Fruit fly (Drosophila melanogaster) whole organism, prepupa: ENCODE results near the gene CG15403.

Source experiments
- Gug ChIP-seq: fragments of 200-800 bp; sonication (Bioruptor generic); IDR thresholded peaks from 2 replicates; pipeline ENCODE4 v1.3.6; 2022; ENCODE audit warnings: missing biosample characterization, missing genetic modification characterization
- Sox15 ChIP-seq: fragments of 200-800 bp; sonication (Bioruptor generic); optimal IDR thresholded peaks from 3 replicates; lab custom pipeline; 2016; ENCODE audit warnings: missing biosample characterization, missing genetic modification characterization
- acj6 ChIP-seq: fragments of 200-800 bp; sonication (Bioruptor generic); optimal IDR thresholded peaks from 3 replicates; lab custom pipeline; 2016; ENCODE audit warnings: missing biosample characterization, missing genetic modification characterization
- dac ChIP-seq: fragments of 200-800 bp; sonication (Bioruptor generic); optimal IDR thresholded peaks from 2 replicates; lab custom pipeline; 2017; ENCODE audit warnings: missing biosample characterization, mild to moderate bottlenecking, missing genetic modification characterization
- dsx ChIP-seq: fragments of 200-800 bp; optimal IDR thresholded peaks from 3 replicates; lab custom pipeline; 2019; ENCODE audit warnings: missing biosample characterization, mild to moderate bottlenecking, missing genetic modification characterization, moderate library complexity; ENCODE audit not compliant: poor library complexity, severe bottlenecking
- pdm3 ChIP-seq: fragments of 200-800 bp; sonication (Bioruptor generic); optimal IDR thresholded peaks from 3 replicates; lab custom pipeline; 2016; ENCODE audit warnings: missing biosample characterization, missing genetic modification characterization
- svp ChIP-seq: fragments of 200-800 bp; sonication (Bioruptor generic); peaks from one replicate; lab custom pipeline; 2016; ENCODE audit warnings: missing biosample characterization, missing genetic modification characterization

DNA sequence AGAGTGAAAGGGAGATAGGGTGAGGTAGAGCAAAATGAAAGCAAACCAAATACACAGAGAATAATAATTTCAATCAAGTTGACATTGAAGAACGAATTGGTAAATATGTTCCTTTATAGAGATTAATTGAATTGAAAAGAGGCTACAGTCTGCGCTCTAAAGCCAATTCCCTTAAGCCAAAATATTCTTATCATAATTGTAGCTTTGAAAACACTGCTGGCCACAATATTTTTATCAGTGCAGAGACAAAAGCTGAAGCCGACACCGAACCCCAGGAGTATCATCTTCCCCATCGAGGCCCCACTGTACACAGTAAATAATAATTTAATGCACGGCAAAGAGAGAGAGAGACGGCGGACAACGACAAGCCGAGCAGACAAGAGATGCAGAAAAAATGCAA is 22.5 kb upstream of the CG15403 start:
- peak; percentile 75 for TF ChIP-seq Sox15
- TF ChIP-seq dac, result peak; percentile 31
- peak; percentile 67 for TF ChIP-seq dsx (GFP tag; lab: Kevin White, UChicago)
- peak; percentile 62 for TF ChIP-seq pdm3 (GFP tag; lab: Kevin White, UChicago)
- peak; percentile 93 for TF ChIP-seq svp
- peak; percentile 88 for TF ChIP-seq Gug (GFP tag; lab: Robert Waterston, UW)
- peak; percentile 81 for TF ChIP-seq acj6 (GFP tag; lab: Kevin White, UChicago)
